Fruit fly (Drosophila melanogaster) Kc167 (cell line): ENCODE results near the gene beat-Vc.

Experiments
- Myc ChIP-seq: fragments of >200 bp; optimal IDR thresholded peaks from 2 replicates; lab custom pipeline; 2017; ENCODE audit warnings: missing external identifiers
- Sin3A ChIP-seq: fragments of >200 bp; optimal IDR thresholded peaks from 2 replicates; lab custom pipeline; 2018; ENCODE audit warnings: missing external identifiers
- h ChIP-seq: fragments of >200 bp; optimal IDR thresholded peaks from 3 replicates; lab custom pipeline; 2018; ENCODE audit warnings: missing external identifiers
- insv ChIP-seq: fragments of >200 bp; optimal IDR thresholded peaks from 3 replicates; lab custom pipeline; 2018; ENCODE audit warnings: missing external identifiers
- psq ChIP-seq: fragments of >200 bp; optimal IDR thresholded peaks from 2 replicates; lab custom pipeline; 2017; ENCODE audit warnings: missing external identifiers

DNA sequence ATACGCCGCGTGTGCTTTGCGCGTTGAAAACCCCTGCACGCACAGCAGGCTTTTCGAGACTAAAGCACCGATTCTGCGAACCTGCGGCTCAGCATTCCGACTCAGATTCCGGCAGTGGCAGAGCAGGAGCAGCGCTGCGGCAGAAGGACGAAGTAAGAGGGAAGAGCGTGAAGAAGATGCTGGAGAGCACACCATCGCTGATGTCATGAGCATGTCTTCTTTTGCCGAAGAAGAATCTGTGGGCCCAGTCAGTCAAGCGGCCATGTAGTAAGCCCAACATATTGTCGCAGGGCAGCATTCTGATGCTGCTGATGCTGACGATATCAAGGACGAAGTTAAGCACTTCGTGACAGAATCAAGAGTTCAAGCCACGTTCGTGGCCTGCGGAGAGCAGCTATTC lies at the start of gene beat-Vc:
- TF ChIP-seq psq (no peak), Sin3A (lab: Kevin White, UChicago) (no peak), Myc (no peak), h (lab: Kevin White, UChicago) (no peak), insv (no peak)
